Worm (Caenorhabditis elegans) whole organism, L4 larva: ENCODE data around the gene clec-185.
A peak's percentile ranks its signal among the peaks of the same experiment; 100 is the strongest.

Experiments used
- F10B5.3 ChIP-seq: sonication (generic microtip); optimal IDR thresholded peaks from 2 replicates; lab custom pipeline; 2016; ENCODE audit warnings: mild to moderate bottlenecking, missing genetic modification characterization, missing compliant biosample characterization
- F26F4.8 ChIP-seq: fragments of 200-800 bp; sonication (Bioruptor generic); conservative IDR thresholded peaks from 2 replicates; pipeline ENCODE4 v1.3.6; 2022; ENCODE audit warnings: missing genetic modification characterization, missing compliant biosample characterization
- F49E8.2 ChIP-seq: sonication (generic microtip); optimal IDR thresholded peaks from 2 replicates; lab custom pipeline; 2016; ENCODE audit warnings: missing compliant biosample characterization, mild to moderate bottlenecking, missing genetic modification characterization, borderline replicate concordance
- T20F7.1 ChIP-seq: fragments of 200-800 bp; sonication (Bioruptor generic); optimal IDR thresholded peaks from 2 replicates; lab custom pipeline; 2018; ENCODE audit warnings: mild to moderate bottlenecking, missing genetic modification characterization, missing compliant biosample characterization
- Y5F2A.4 ChIP-seq: fragments of 200-800 bp; sonication (Bioruptor generic); optimal IDR thresholded peaks from 2 replicates; lab custom pipeline; 2018; ENCODE audit warnings: mild to moderate bottlenecking, missing genetic modification characterization, missing compliant biosample characterization
- Y75B8A.6 ChIP-seq: fragments of 200-800 bp; sonication (Bioruptor generic); IDR thresholded peaks from 2 replicates; pipeline ENCODE4 v1.3.6; 2022; ENCODE audit warnings: missing genetic modification reagents, missing genetic modification characterization, missing compliant biosample characterization
- ZK337.2 ChIP-seq: fragments of 200-800 bp; sonication (Bioruptor generic); IDR thresholded peaks from 2 replicates; pipeline ENCODE4 v1.3.6; 2022; ENCODE audit warnings: missing genetic modification reagents, missing genetic modification characterization, missing compliant biosample characterization
- aha-1 ChIP-seq: fragments of 150-350 bp; peaks from one replicate; lab custom pipeline; 2014; ENCODE audit warnings: missing biosample characterization, missing genetic modification characterization
- aly-2 ChIP-seq: sonication (generic microtip); optimal IDR thresholded peaks from 2 replicates; lab custom pipeline; 2018; ENCODE audit warnings: missing biosample characterization, missing genetic modification characterization
- ama-1 ChIP-seq: fragments of 150-350 bp; optimal IDR thresholded peaks from 2 replicates; lab custom pipeline; 2014; ENCODE audit warnings: inconsistent platforms, mixed read lengths
- arid-1 ChIP-seq: fragments of 200-800 bp; sonication (Bioruptor generic); conservative IDR thresholded peaks from 2 replicates; pipeline ENCODE4 v1.3.6; 2022; ENCODE audit warnings: missing genetic modification reagents, missing genetic modification characterization, missing compliant biosample characterization
- attf-4 ChIP-seq: sonication (generic microtip); optimal IDR thresholded peaks from 3 replicates; lab custom pipeline; 2017; ENCODE audit warnings: missing biosample characterization, missing genetic modification characterization
- ceh-20 ChIP-seq: fragments of 200-800 bp; sonication (Bioruptor generic); IDR thresholded peaks from 2 replicates; pipeline ENCODE4 v1.3.6; 2022; ENCODE audit warnings: missing genetic modification reagents, missing genetic modification characterization, missing compliant biosample characterization
- ctbp-1 ChIP-seq: fragments of 200-800 bp; sonication (Bioruptor generic); IDR thresholded peaks from 2 replicates; pipeline ENCODE4 v1.3.6; 2022; ENCODE audit warnings: missing genetic modification reagents, missing genetic modification characterization, missing compliant biosample characterization
- daf-12 ChIP-seq: fragments of 150-350 bp; optimal IDR thresholded peaks from 2 replicates; lab custom pipeline; 2014; ENCODE audit warnings: missing biosample characterization, missing genetic modification reagents, missing genetic modification characterization
- daf-19 ChIP-seq: fragments of 200-800 bp; sonication (Bioruptor generic); conservative IDR thresholded peaks from 2 replicates; pipeline ENCODE4 v1.3.6; 2022; ENCODE audit warnings: missing genetic modification characterization, missing compliant biosample characterization
- dmd-6 ChIP-seq: fragments of 200-800 bp; sonication (Bioruptor generic); IDR thresholded peaks from 2 replicates; pipeline ENCODE4 v1.3.6; 2022; ENCODE audit warnings: missing genetic modification reagents, missing genetic modification characterization, missing compliant biosample characterization
- dmd-9 ChIP-seq: fragments of 200-800 bp; sonication (Bioruptor generic); IDR thresholded peaks from 2 replicates; pipeline ENCODE4 v1.3.6; 2022; ENCODE audit warnings: missing genetic modification reagents, missing genetic modification characterization, missing compliant biosample characterization
- dve-1 ChIP-seq: sonication (generic microtip); optimal IDR thresholded peaks from 2 replicates; lab custom pipeline; 2017; ENCODE audit warnings: antibody characterized with exemption, mild to moderate bottlenecking, missing genetic modification characterization, missing compliant biosample characterization; ENCODE audit not compliant: insufficient read depth
- egl-43 ChIP-seq: fragments of 200-800 bp; sonication (Bioruptor generic); IDR thresholded peaks from 2 replicates; pipeline ENCODE4 v1.3.6; 2022; ENCODE audit warnings: missing genetic modification reagents, missing genetic modification characterization, missing compliant biosample characterization
- fos-1 ChIP-seq: fragments of 150-350 bp; optimal IDR thresholded peaks from 2 replicates; lab custom pipeline; 2014; ENCODE audit warnings: missing biosample characterization, missing genetic modification characterization
- lin-1 ChIP-seq: fragments of 200-800 bp; sonication (Bioruptor generic); IDR thresholded peaks from 2 replicates; pipeline ENCODE4 v1.3.6; 2022; ENCODE audit warnings: missing genetic modification reagents, missing genetic modification characterization, missing compliant biosample characterization
- lin-29 ChIP-seq: fragments of 200-800 bp; sonication (Bioruptor generic); IDR thresholded peaks from 2 replicates; pipeline ENCODE4 v1.3.6; 2022; ENCODE audit warnings: missing genetic modification reagents, missing genetic modification characterization, missing compliant biosample characterization
- mdt-29 ChIP-seq: fragments of 200-800 bp; sonication (Bioruptor generic); IDR thresholded peaks from 2 replicates; pipeline ENCODE4 v1.3.6; 2022; ENCODE audit warnings: missing genetic modification reagents, missing genetic modification characterization, missing compliant biosample characterization
- mep-1 ChIP-seq: fragments of 150-350 bp; sonication (generic microtip); optimal IDR thresholded peaks from 3 replicates; lab custom pipeline; 2014; ENCODE audit warnings: missing biosample characterization, missing genetic modification characterization
- mxl-2 ChIP-seq: fragments of 200-800 bp; sonication (Bioruptor generic); conservative IDR thresholded peaks from 2 replicates; pipeline ENCODE4 v1.3.6; 2022; ENCODE audit warnings: missing genetic modification reagents, missing genetic modification characterization, missing compliant biosample characterization
- mxl-3 ChIP-seq: fragments of 200-800 bp; sonication (Bioruptor generic); optimal IDR thresholded peaks from 2 replicates; lab custom pipeline; 2018; ENCODE audit warnings: mild to moderate bottlenecking, missing genetic modification characterization, missing compliant biosample characterization
- nhr-102 ChIP-seq: sonication (generic microtip); optimal IDR thresholded peaks from 2 replicates; lab custom pipeline; 2016; ENCODE audit warnings: mild to moderate bottlenecking, missing genetic modification characterization, moderate library complexity, missing compliant biosample characterization
- nhr-11 ChIP-seq: fragments of 150-350 bp; optimal IDR thresholded peaks from 2 replicates; lab custom pipeline; 2014; ENCODE audit warnings: missing biosample characterization, missing genetic modification characterization
- nhr-25 ChIP-seq: sonication (generic microtip); optimal IDR thresholded peaks from 2 replicates; lab custom pipeline; 2017; ENCODE audit warnings: missing genetic modification characterization, mild to moderate bottlenecking, missing compliant biosample characterization, antibody characterized with exemption, moderate library complexity, borderline replicate concordance; ENCODE audit not compliant: insufficient read depth
- nhr-42 ChIP-seq: fragments of 200-800 bp; sonication (Bioruptor generic); IDR thresholded peaks from 2 replicates; pipeline ENCODE4 v1.3.6; 2022; ENCODE audit warnings: missing genetic modification characterization, missing compliant biosample characterization
- pqm-1 ChIP-seq: sonication (generic microtip); optimal IDR thresholded peaks from 2 replicates; lab custom pipeline; 2017; ENCODE audit warnings: missing biosample characterization, missing genetic modification characterization
- saeg-2 ChIP-seq: fragments of 200-800 bp; sonication (Bioruptor generic); IDR thresholded peaks from 2 replicates; pipeline ENCODE4 v1.3.6; 2022; ENCODE audit warnings: missing genetic modification reagents, missing genetic modification characterization, missing compliant biosample characterization
- sdz-12 ChIP-seq: fragments of 200-800 bp; sonication (Bioruptor generic); optimal IDR thresholded peaks from 2 replicates; lab custom pipeline; 2018; ENCODE audit warnings: mild to moderate bottlenecking, missing genetic modification characterization, missing compliant biosample characterization
- skn-1 ChIP-seq: fragments of 150-350 bp; optimal IDR thresholded peaks from 2 replicates; lab custom pipeline; 2014; ENCODE audit warnings: missing biosample characterization, missing genetic modification characterization
- snpc-1.2 ChIP-seq: fragments of 200-800 bp; sonication (Bioruptor generic); IDR thresholded peaks from 2 replicates; pipeline ENCODE4 v1.3.6; 2022; ENCODE audit warnings: missing genetic modification reagents, missing genetic modification characterization, missing compliant biosample characterization
- tra-1 ChIP-seq: fragments of 200-800 bp; sonication (Bioruptor generic); IDR thresholded peaks from 2 replicates; pipeline ENCODE4 v1.3.6; 2022; ENCODE audit warnings: missing genetic modification reagents, missing genetic modification characterization, missing compliant biosample characterization
- unc-130 ChIP-seq: sonication (generic microtip); optimal IDR thresholded peaks from 2 replicates; lab custom pipeline; 2016; ENCODE audit warnings: missing genetic modification reagents, missing genetic modification characterization, missing compliant biosample characterization
- unc-39 ChIP-seq: sonication (generic microtip); optimal IDR thresholded peaks from 2 replicates; lab custom pipeline; 2017; ENCODE audit warnings: missing biosample characterization, missing genetic modification characterization
- unc-62 ChIP-seq, 3 experiments: fragments of 150-350 bp in 1 of 3; sonication (generic microtip); optimal IDR thresholded peaks in 2 of 3; peaks in 1 of 3; 1 replicate in 1 of 3; 2 replicates in 2 of 3; lab custom pipeline; 2014 to 2017; ENCODE audit warnings: missing biosample characterization in 3 of 3, missing genetic modification characterization in 3 of 3, missing genetic modification reagents in 3 of 3, missing genotype in 1 of 3
- zip-11 ChIP-seq: fragments of 200-800 bp; sonication (Bioruptor generic); IDR thresholded peaks from 2 replicates; pipeline ENCODE4 v1.3.6; 2022; ENCODE audit warnings: missing genetic modification characterization, missing compliant biosample characterization
- zip-2 ChIP-seq: fragments of 150-350 bp; optimal IDR thresholded peaks from 2 replicates; lab custom pipeline; 2014; ENCODE audit warnings: missing biosample characterization, missing genetic modification characterization

The clec-185 gene

DNA sequence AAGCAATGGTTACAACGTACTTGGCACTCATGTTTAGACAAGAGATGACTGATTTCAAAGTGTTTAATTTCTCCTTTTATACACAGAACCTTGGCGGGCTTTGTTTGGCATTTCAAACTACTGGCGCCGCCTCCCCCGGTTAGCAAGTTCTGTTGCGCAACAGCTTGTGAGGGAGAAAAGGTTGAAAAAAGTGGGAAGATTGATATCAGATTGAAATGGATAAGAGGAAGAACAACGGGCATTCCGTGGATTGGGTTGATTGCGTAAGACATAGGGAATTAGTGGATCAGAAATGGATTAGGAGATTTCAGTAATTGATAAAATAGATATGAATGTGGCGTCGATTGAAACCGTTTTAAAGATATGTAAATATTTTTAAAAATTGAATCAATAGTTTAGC lies 10.0 kb upstream of the clec-185 start, which contains the start of gene col-130:
col-130 (minus strand) TSS at position 50 of the 400 bp plus-strand sequence.
- TF ChIP-seq zip-11 (GFP tag; lab: Robert Waterston, UW) (no peak), mxl-3 (GFP tag; lab: Kevin White, UChicago) (peak; percentile 2), aha-1 (tag; lab: Kevin White, UChicago) (peak; percentile 4), dmd-9 (no peak)

ce11 chrIV:12429504-12429903 lies 9.0 kb upstream of the clec-185 start:
- TF ChIP-seq dmd-9 (no peak), snpc-1.2 (no peak), unc-130 (GFP tag; lab: Kevin White, UChicago) (no peak), Y75B8A.6 (GFP tag; lab: Robert Waterston, UW) (no peak), nhr-25 (peak; percentile 9), aha-1 (tag; lab: Kevin White, UChicago) (peak; percentile 16), nhr-102 (tag; lab: Kevin White, UChicago) (no peak), unc-62 (GFP tag; optimal IDR thresholded peaks at IDR 0.05 in 1 of 2; lab: Kevin White, UChicago) (peak in 1 of 2 experiments; percentile 86), unc-62 (tag; optimal IDR thresholded peaks at IDR 0.05; lab: Kevin White, UChicago) (no peak)

DNA sequence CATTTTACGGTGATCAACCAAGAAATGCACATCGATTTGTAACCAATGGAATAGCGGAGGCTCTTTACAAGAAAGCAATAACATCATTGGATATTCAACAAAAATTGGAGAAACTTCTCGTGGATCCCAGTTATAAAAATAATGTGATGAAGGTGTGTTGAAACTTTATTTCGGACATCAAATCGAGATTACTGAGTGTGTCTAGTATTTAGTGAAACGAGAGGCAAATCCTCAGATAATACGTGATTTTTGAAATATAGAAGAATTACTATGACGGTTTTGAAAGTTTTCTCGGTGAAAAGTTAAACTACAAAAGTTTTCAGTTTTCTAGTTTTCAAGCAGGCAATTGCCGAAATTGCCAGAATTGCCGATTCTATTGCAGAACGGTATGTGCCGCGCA lies 6.7 kb upstream of the clec-185 start:
- TF ChIP-seq fos-1 (tag; lab: Kevin White, UChicago) = no peak
- TF ChIP-seq aha-1 (tag; lab: Kevin White, UChicago) = peak; percentile 92
- TF ChIP-seq, all 104 proteins: peak for 1

- TF ChIP-seq nhr-25 (no peak), lin-1 (GFP tag; lab: Robert Waterston, UW) (no peak), ctbp-1 (GFP tag; lab: Robert Waterston, UW) (no peak), skn-1 (tag; lab: Kevin White, UChicago) (no peak), arid-1 (GFP tag; lab: Robert Waterston, UW) (no peak), saeg-2 (GFP tag; lab: Robert Waterston, UW) (no peak), ama-1 (no peak), T20F7.1 (GFP tag; lab: Kevin White, UChicago) (no peak), unc-62 (GFP tag; optimal IDR thresholded peaks at IDR 0.05 in 1 of 2; lab: Kevin White, UChicago) (no peak), unc-62 (tag; optimal IDR thresholded peaks at IDR 0.05; lab: Kevin White, UChicago) (no peak), F49E8.2 (no peak), lin-29 (no peak), daf-12 (no peak), tra-1 (GFP tag; lab: Robert Waterston, UW) (no peak)
These were observed 6.1 kb upstream of the clec-185 start, which contains the start of gene clec-184 for ce11 chrIV:12432340-12432739. Gene clec-184 (plus strand): TSS chrIV:12432640.

ce11 chrIV:12435442-12435841 lies 3.0 kb upstream of the clec-185 start, which contains the start of gene irg-4:
Gene irg-4 (plus strand): TSS chrIV:12435833.
- TF ChIP-seq mxl-3 (GFP tag; lab: Kevin White, UChicago) (no peak), attf-4 (tag; lab: Kevin White, UChicago) (no peak), mdt-29 (GFP tag; lab: Robert Waterston, UW) (no peak), mep-1 (no peak), ceh-20 (GFP tag; lab: Robert Waterston, UW) (no peak), zip-2 (tag; lab: Kevin White, UChicago) (no peak), F10B5.3 (tag; lab: Kevin White, UChicago) (no peak), egl-43 (no peak), aly-2 (no peak), T20F7.1 (GFP tag; lab: Kevin White, UChicago) (no peak), saeg-2 (GFP tag; lab: Robert Waterston, UW) (no peak), dve-1 (tag; lab: Kevin White, UChicago) (no peak), F49E8.2 (no peak), unc-39 (no peak), zip-11 (GFP tag; lab: Robert Waterston, UW) (no peak), dmd-6 (GFP tag; lab: Robert Waterston, UW) (no peak; the same call in 1 of the 2 replicates), daf-19 (no peak), Y5F2A.4 (GFP tag; lab: Kevin White, UChicago) (no peak), F26F4.8 (GFP tag; lab: Robert Waterston, UW) (no peak), dmd-9 (no peak), ZK337.2 (no peak), mxl-2 (GFP tag; lab: Robert Waterston, UW) (no peak), nhr-102 (tag; lab: Kevin White, UChicago) (no peak), sdz-12 (GFP tag; lab: Kevin White, UChicago) (no peak), nhr-11 (tag; lab: Kevin White, UChicago) (no peak), ctbp-1 (GFP tag; lab: Robert Waterston, UW) (no peak), tra-1 (GFP tag; lab: Robert Waterston, UW) (no peak), nhr-42 (GFP tag; lab: Robert Waterston, UW) (no peak), pqm-1 (tag; lab: Kevin White, UChicago) (peak; percentile 93)
